Fruit fly (Drosophila melanogaster) whole organism, embryonic: ENCODE data around the gene CG3342.

ENCODE experiments used
- Adf1 ChIP-seq: fragments of 200-800 bp; sonication (Bioruptor generic); IDR thresholded peaks from 2 replicates; pipeline ENCODE4 v1.3.6; 2022; ENCODE audit warnings: missing biosample characterization, missing genetic modification characterization
- BtbVII ChIP-seq: fragments of 200-800 bp; sonication (Bioruptor generic); optimal IDR thresholded peaks from 3 replicates; lab custom pipeline; 2017; ENCODE audit warnings: missing biosample characterization, mild to moderate bottlenecking, missing genetic modification characterization
- CG10209 ChIP-seq: fragments of 200-800 bp; sonication (Bioruptor generic); optimal IDR thresholded peaks from 3 replicates; lab custom pipeline; 2017; ENCODE audit warnings: missing biosample characterization, mild to moderate bottlenecking, missing genetic modification characterization, missing genetic modification reagents
- CG10979 ChIP-seq: fragments of 200-800 bp; sonication (Bioruptor generic); optimal IDR thresholded peaks from 2 replicates; lab custom pipeline; 2018; ENCODE audit warnings: missing biosample characterization, mild to moderate bottlenecking, missing genetic modification characterization, moderate library complexity
- CG11456 ChIP-seq: fragments of 200-800 bp; sonication (Bioruptor generic); IDR thresholded peaks from 3 replicates; pipeline ENCODE4 v1.3.6; 2022; ENCODE audit warnings: missing biosample characterization, missing genetic modification characterization
- CG13424 ChIP-seq: fragments of 200-800 bp; sonication (Bioruptor generic); optimal IDR thresholded peaks from 2 replicates; lab custom pipeline; 2019; ENCODE audit warnings: missing biosample characterization, mild to moderate bottlenecking, missing genetic modification characterization, moderate library complexity
- CG13624 ChIP-seq: fragments of 200-800 bp; sonication (Bioruptor generic); optimal IDR thresholded peaks from 2 replicates; lab custom pipeline; 2016; ENCODE audit warnings: missing biosample characterization, missing genetic modification characterization
- CG16815 ChIP-seq: fragments of 200-800 bp; sonication (Bioruptor generic); optimal IDR thresholded peaks from 3 replicates; lab custom pipeline; 2017; ENCODE audit warnings: missing biosample characterization, mild to moderate bottlenecking, missing genetic modification characterization
- CG17361 ChIP-seq: fragments of 200-800 bp; sonication (Bioruptor generic); IDR thresholded peaks from 3 replicates; pipeline ENCODE4 v1.3.6; 2022; ENCODE audit warnings: missing biosample characterization, missing genetic modification characterization
- CG32532 ChIP-seq: fragments of 200-800 bp; sonication (Bioruptor generic); IDR thresholded peaks from 2 replicates; pipeline ENCODE4 v1.3.6; 2022; ENCODE audit warnings: missing biosample characterization, missing genetic modification characterization
- CG32767 ChIP-seq: fragments of 200-800 bp; sonication (Bioruptor generic); IDR thresholded peaks from 2 replicates; pipeline ENCODE4 v1.3.6; 2022; ENCODE audit warnings: missing biosample characterization, missing genetic modification characterization
- CG3281 ChIP-seq: fragments of 200-800 bp; sonication (Bioruptor generic); optimal IDR thresholded peaks from 3 replicates; lab custom pipeline; 2017; ENCODE audit warnings: missing biosample characterization, mild to moderate bottlenecking, missing genetic modification characterization
- CG33213 ChIP-seq: fragments of 200-800 bp; sonication (Bioruptor generic); optimal IDR thresholded peaks from 3 replicates; lab custom pipeline; 2016; ENCODE audit warnings: missing biosample characterization, missing genetic modification characterization
- CG42726 ChIP-seq: fragments of 200-800 bp; sonication (Bioruptor generic); IDR thresholded peaks from 2 replicates; pipeline ENCODE4 v1.3.6; 2022; ENCODE audit warnings: missing biosample characterization, missing genetic modification characterization; ENCODE audit not compliant: partially characterized antibody
- CG4360 ChIP-seq: fragments of 200-800 bp; sonication (Bioruptor generic); IDR thresholded peaks from 2 replicates; pipeline ENCODE4 v1.3.6; 2022; ENCODE audit warnings: missing biosample characterization, missing genetic modification characterization
- CG4820 ChIP-seq: fragments of 200-800 bp; sonication (Bioruptor generic); optimal IDR thresholded peaks from 3 replicates; lab custom pipeline; 2016; ENCODE audit warnings: missing biosample characterization, missing genetic modification characterization
- CG5180 ChIP-seq: fragments of 200-800 bp; sonication (Bioruptor generic); optimal IDR thresholded peaks from 3 replicates; lab custom pipeline; 2017; ENCODE audit warnings: missing biosample characterization, missing genetic modification characterization, mild to moderate bottlenecking, moderate library complexity, missing genetic modification reagents
- CG6175 ChIP-seq: fragments of 200-800 bp; sonication (Bioruptor generic); IDR thresholded peaks from 3 replicates; pipeline ENCODE4 v1.3.6; 2022; ENCODE audit warnings: missing biosample characterization, missing genetic modification characterization
- CG8388 ChIP-seq: fragments of 200-800 bp; sonication (Bioruptor generic); optimal IDR thresholded peaks from 2 replicates; lab custom pipeline; 2019; ENCODE audit warnings: missing biosample characterization, mild to moderate bottlenecking, missing genetic modification characterization, moderate library complexity
- CG8478 ChIP-seq: fragments of >200 bp; optimal IDR thresholded peaks from 2 replicates; lab custom pipeline; 2018
- CG8924 ChIP-seq: fragments of 200-800 bp; optimal IDR thresholded peaks from 3 replicates; lab custom pipeline; 2019; ENCODE audit warnings: missing biosample characterization, mild to moderate bottlenecking, missing genetic modification characterization, moderate library complexity
- CG9609 ChIP-seq: fragments of 200-800 bp; sonication (Bioruptor generic); optimal IDR thresholded peaks from 3 replicates; lab custom pipeline; 2016; ENCODE audit warnings: missing biosample characterization, missing genetic modification characterization
- CG9797 ChIP-seq: fragments of 200-800 bp; sonication (Bioruptor generic); optimal IDR thresholded peaks from 3 replicates; lab custom pipeline; 2018; ENCODE audit warnings: missing biosample characterization, mild to moderate bottlenecking, missing genetic modification characterization
- Camta ChIP-seq: fragments of 200-800 bp; sonication (Bioruptor generic); optimal IDR thresholded peaks from 2 replicates; lab custom pipeline; 2016; ENCODE audit warnings: missing biosample characterization, missing genetic modification characterization
- Dll ChIP-seq: fragments of 200-800 bp; sonication (Bioruptor generic); IDR thresholded peaks from 4 replicates; pipeline ENCODE4 v1.3.6; 2022; ENCODE audit warnings: missing biosample characterization, missing genetic modification characterization; ENCODE audit not compliant: partially characterized antibody
- Dref ChIP-seq: fragments of 200-800 bp; sonication (Bioruptor generic); IDR thresholded peaks from 2 replicates; pipeline ENCODE4 v1.3.6; 2022; ENCODE audit warnings: missing biosample characterization, missing genetic modification characterization
- GATAe ChIP-seq: fragments of 200-800 bp; sonication (Bioruptor generic); conservative IDR thresholded peaks from 2 replicates; pipeline ENCODE4 v1.3.6; 2022; ENCODE audit warnings: missing biosample characterization, missing genetic modification characterization
- H2.0 ChIP-seq: fragments of 200-800 bp; sonication (Bioruptor generic); IDR thresholded peaks from 2 replicates; pipeline ENCODE4 v1.3.6; 2022; ENCODE audit warnings: missing biosample characterization, missing genetic modification characterization
- HLH3B ChIP-seq: fragments of 200-800 bp; sonication (Bioruptor generic); IDR thresholded peaks from 2 replicates; pipeline ENCODE4 v1.3.6; 2022; ENCODE audit warnings: missing biosample characterization, missing genetic modification characterization
- Myb ChIP-seq: fragments of 200-800 bp; sonication (Bioruptor generic); optimal IDR thresholded peaks from 2 replicates; lab custom pipeline; 2016; ENCODE audit warnings: missing biosample characterization, missing genetic modification characterization
- NC2β ChIP-seq: fragments of 200-800 bp; sonication (Bioruptor generic); optimal IDR thresholded peaks from 2 replicates; lab custom pipeline; 2016; ENCODE audit warnings: missing biosample characterization, missing genetic modification characterization
- Oaz ChIP-seq: fragments of 200-800 bp; sonication (Bioruptor generic); IDR thresholded peaks from 2 replicates; pipeline ENCODE4 v1.3.6; 2022; ENCODE audit warnings: missing biosample characterization, missing genetic modification characterization
- PHDP ChIP-seq: fragments of 200-800 bp; sonication (Bioruptor generic); optimal IDR thresholded peaks from 3 replicates; lab custom pipeline; 2018; ENCODE audit warnings: missing biosample characterization, mild to moderate bottlenecking, missing genetic modification characterization, moderate library complexity
- Sry-δ ChIP-seq: fragments of 200-800 bp; sonication (Bioruptor generic); optimal IDR thresholded peaks from 2 replicates; lab custom pipeline; 2016; ENCODE audit warnings: missing biosample characterization, missing genetic modification characterization
- bigmax ChIP-seq: fragments of 200-800 bp; sonication (Bioruptor generic); optimal IDR thresholded peaks from 2 replicates; lab custom pipeline; 2018; ENCODE audit warnings: missing biosample characterization, mild to moderate bottlenecking, missing genetic modification characterization
- cg ChIP-seq: fragments of 200-800 bp; sonication (Bioruptor generic); optimal IDR thresholded peaks from 3 replicates; lab custom pipeline; 2019; ENCODE audit warnings: missing biosample characterization, mild to moderate bottlenecking, missing genetic modification characterization, moderate library complexity
- ci ChIP-seq: fragments of 200-800 bp; sonication (Bioruptor generic); IDR thresholded peaks from 3 replicates; pipeline ENCODE4 v1.3.6; 2022; ENCODE audit warnings: missing biosample characterization, missing genetic modification characterization
- fd64A ChIP-seq: fragments of 200-800 bp; sonication (Bioruptor generic); optimal IDR thresholded peaks from 3 replicates; lab custom pipeline; 2018; ENCODE audit warnings: missing biosample characterization, mild to moderate bottlenecking, missing genetic modification characterization
- ftz-f1 ChIP-seq: fragments of 200-800 bp; sonication (Bioruptor generic); optimal IDR thresholded peaks from 2 replicates; lab custom pipeline; 2016; ENCODE audit warnings: missing biosample characterization, missing genetic modification characterization
- fu2 ChIP-seq: fragments of 200-800 bp; sonication (Bioruptor generic); optimal IDR thresholded peaks from 2 replicates; lab custom pipeline; 2016; ENCODE audit warnings: missing biosample characterization, missing genetic modification characterization
- grn ChIP-seq: fragments of 200-800 bp; sonication (Bioruptor generic); optimal IDR thresholded peaks from 3 replicates; lab custom pipeline; 2017; ENCODE audit warnings: missing biosample characterization, missing genetic modification characterization
- gsb ChIP-seq: fragments of 200-800 bp; sonication (Bioruptor generic); IDR thresholded peaks from 2 replicates; pipeline ENCODE4 v1.3.6; 2022; ENCODE audit warnings: missing biosample characterization, missing genetic modification characterization
- ham ChIP-seq: fragments of 200-800 bp; sonication (Bioruptor generic); IDR thresholded peaks from 2 replicates; pipeline ENCODE4 v1.3.6; 2022; ENCODE audit warnings: missing biosample characterization, missing genetic modification characterization
- insv ChIP-seq, 2 experiments: fragments of 200-800 bp; sonication (Bioruptor generic); optimal IDR thresholded peaks; 3 replicates each; lab custom pipeline; 2016 to 2018; ENCODE audit warnings: missing biosample characterization in 2 of 2, missing genetic modification characterization in 2 of 2
- nmo ChIP-seq: fragments of 200-800 bp; sonication (Bioruptor generic); optimal IDR thresholded peaks from 2 replicates; lab custom pipeline; 2018; ENCODE audit warnings: missing biosample characterization, mild to moderate bottlenecking, missing genetic modification characterization, moderate library complexity
- salm ChIP-seq: fragments of 200-800 bp; sonication (Bioruptor generic); optimal IDR thresholded peaks from 2 replicates; lab custom pipeline; 2018; ENCODE audit warnings: missing biosample characterization, mild to moderate bottlenecking, missing genetic modification characterization
- schlank ChIP-seq: fragments of 200-800 bp; sonication (Bioruptor generic); optimal IDR thresholded peaks from 2 replicates; lab custom pipeline; 2018; ENCODE audit warnings: missing biosample characterization, mild to moderate bottlenecking, missing genetic modification characterization
- shn ChIP-seq: fragments of 200-800 bp; sonication (Bioruptor generic); optimal IDR thresholded peaks from 3 replicates; lab custom pipeline; 2016; ENCODE audit warnings: missing biosample characterization, missing genetic modification characterization
- sqz ChIP-seq: fragments of 200-800 bp; sonication (Bioruptor generic); optimal IDR thresholded peaks from 3 replicates; lab custom pipeline; 2018; ENCODE audit warnings: missing biosample characterization, mild to moderate bottlenecking, missing genetic modification characterization
- tio ChIP-seq: fragments of 200-800 bp; sonication (Bioruptor generic); optimal IDR thresholded peaks from 2 replicates; lab custom pipeline; 2017; ENCODE audit warnings: missing biosample characterization, missing genetic modification characterization, inconsistent platforms
- trem ChIP-seq: fragments of 200-800 bp; optimal IDR thresholded peaks from 3 replicates; lab custom pipeline; 2019; ENCODE audit warnings: missing biosample characterization, mild to moderate bottlenecking, missing genetic modification characterization, moderate library complexity
- z ChIP-seq: fragments of 200-800 bp; sonication (Bioruptor generic); IDR thresholded peaks from 3 replicates; pipeline ENCODE4 v1.3.6; 2022; ENCODE audit warnings: missing biosample characterization, missing genetic modification characterization

Gene CG3342

DNA sequence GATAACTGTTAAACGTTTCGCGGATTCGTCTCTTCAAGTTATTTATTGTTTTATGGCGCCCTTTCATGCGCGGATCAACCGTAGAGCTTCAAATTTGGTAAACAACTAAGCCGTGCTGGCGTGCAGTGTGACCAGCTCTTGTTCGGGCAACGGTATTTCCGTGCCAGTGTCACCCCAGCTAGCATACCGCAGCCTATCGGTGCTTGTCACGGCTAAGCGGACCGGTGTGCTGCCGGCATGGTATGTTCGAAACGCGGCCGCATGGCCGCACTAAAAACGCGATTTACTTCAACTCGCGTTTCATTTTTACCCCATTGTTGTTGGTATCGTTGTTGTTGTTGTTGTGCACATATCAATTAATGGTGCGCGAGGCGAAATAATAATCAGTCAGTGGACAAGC lies 3.5 kb downstream of the CG3342 start, which contains the start of the genes CG42340 and CG3918 (continued):
- TF ChIP-seq CG4820 (GFP tag; lab: Kevin White, UChicago) (no peak), sqz (GFP tag; lab: Kevin White, UChicago) (no peak), CG9609 (GFP tag; lab: Kevin White, UChicago) (no peak), Sry-δ (peak; percentile 68), Oaz (GFP tag; lab: Robert Waterston, UW) (no peak), Camta (GFP tag; lab: Kevin White, UChicago) (no peak), CG16815 (no peak), H2.0 (GFP tag; lab: Robert Waterston, UW) (no peak), Myb (peak; percentile 91), fu2 (peak; percentile 12), CG13624 (GFP tag; lab: Kevin White, UChicago) (peak; percentile 40), gsb (no peak), CG8478 (lab: Kevin White, UChicago) (no peak), CG4360 (peak; percentile 95), Dref (GFP tag; lab: Robert Waterston, UW) (peak; percentile 85), schlank (tag; lab: Kevin White, UChicago) (no peak), insv (GFP tag; optimal IDR thresholded peaks at IDR 0.05; lab: Kevin White, UChicago) (peak in 1 of 2 experiments; percentile 85), bigmax (GFP tag; lab: Kevin White, UChicago) (no peak), BtbVII (GFP tag; lab: Kevin White, UChicago) (no peak), grn (no peak), PHDP (tag; lab: Kevin White, UChicago) (peak; percentile 14), ftz-f1 (GFP tag; lab: Kevin White, UChicago) (peak; percentile 31), shn (peak; percentile 28), tio (GFP tag; lab: Kevin White, UChicago) (no peak), CG32767 (GFP tag; lab: Robert Waterston, UW) (no peak), CG3281 (GFP tag; lab: Kevin White, UChicago) (no peak), GATAe (GFP tag; lab: Robert Waterston, UW) (no peak), CG9797 (GFP tag; lab: Kevin White, UChicago) (peak; percentile 99), ci (GFP tag; lab: Robert Waterston, UW) (0 out of 3 replicates have a peak, but pooled peaks have one; percentile 18), CG10979 (tag; lab: Kevin White, UChicago) (peak; percentile 9), CG6175 (GFP tag; lab: Robert Waterston, UW) (no peak), Adf1 (GFP tag; lab: Robert Waterston, UW) (peak; percentile 38; the same call in 1 of the 2 replicates), Dll (GFP tag; lab: Robert Waterston, UW) (0 out of 4 replicates have a peak, but pooled peaks have one; percentile 46), CG5180 (no peak), CG8388 (GFP tag; lab: Kevin White, UChicago) (no peak), CG13424 (tag; lab: Kevin White, UChicago) (peak; percentile 20), HLH3B (0 out of 2 replicates have a peak, but pooled peaks have one; percentile 11), CG11456 (peak; percentile 53; the same call in 1 of the 3 replicates), CG17361 (GFP tag; lab: Robert Waterston, UW) (0 out of 3 replicates have a peak, but pooled peaks have one; percentile 35), CG8924 (tag; lab: Kevin White, UChicago) (peak; percentile 57), ham (GFP tag; lab: Robert Waterston, UW) (no peak), trem (tag; lab: Kevin White, UChicago) (peak; percentile 79), nmo (GFP tag; lab: Kevin White, UChicago) (peak; percentile 61), salm (tag; lab: Kevin White, UChicago) (no peak), z (no peak), CG32532 (GFP tag; lab: Robert Waterston, UW) (0 out of 2 replicates have a peak, but pooled peaks have one; percentile 30), fd64A (no peak), CG42726 (GFP tag; lab: Robert Waterston, UW) (peak; percentile 76; the same call in 1 of the 2 replicates), NC2β (GFP tag; lab: Kevin White, UChicago) (peak; percentile 41), CG10209 (GFP tag; lab: Kevin White, UChicago) (peak; percentile 16), CG33213 (GFP tag; lab: Kevin White, UChicago) (peak; percentile 98), cg (GFP tag; lab: Kevin White, UChicago) (no peak)
